Worm (Caenorhabditis elegans) whole organism, L1 larva: ENCODE results near the gene F10B5.3.

Experiments used
- C16A3.4 ChIP-seq: fragments of 150-350 bp; optimal IDR thresholded peaks from 2 replicates; lab custom pipeline; 2014; ENCODE audit warnings: missing biosample characterization, missing genetic modification characterization
- aha-1 ChIP-seq: fragments of 150-350 bp; optimal IDR thresholded peaks from 2 replicates; lab custom pipeline; 2014; ENCODE audit warnings: missing biosample characterization, missing genetic modification characterization
- ama-1 ChIP-seq: fragments of 150-350 bp; optimal IDR thresholded peaks from 2 replicates; lab custom pipeline; 2014
- ceh-8 ChIP-seq: fragments of 200-800 bp; sonication (Bioruptor generic); optimal IDR thresholded peaks from 2 replicates; lab custom pipeline; 2018; ENCODE audit warnings: mild to moderate bottlenecking, missing genetic modification characterization, moderate library complexity, missing compliant biosample characterization
- ceh-82 ChIP-seq, 3 experiments: fragments of 150-350 bp in 1 of 3; sonication (generic microtip) in 2 of 3; optimal IDR thresholded peaks; 2 replicates each; lab custom pipeline; 2014 to 2017; ENCODE audit warnings: missing biosample characterization in 3 of 3, missing genetic modification characterization in 3 of 3
- ceh-90 ChIP-seq: sonication (generic microtip); optimal IDR thresholded peaks from 2 replicates; lab custom pipeline; 2016; ENCODE audit warnings: missing genetic modification characterization, missing compliant biosample characterization
- dpl-1 ChIP-seq, 3 experiments: fragments of 150-350 bp in 2 of 3; sonication (generic microtip) in 1 of 3; optimal IDR thresholded peaks; 2 replicates each; lab custom pipeline; 2014 to 2017; ENCODE audit warnings: missing biosample characterization in 3 of 3, missing genetic modification characterization in 3 of 3, missing genetic modification reagents in 3 of 3
- dsc-1 ChIP-seq: sonication (generic microtip); optimal IDR thresholded peaks from 2 replicates; lab custom pipeline; 2016; ENCODE audit warnings: mild to moderate bottlenecking, missing genetic modification characterization, missing compliant biosample characterization
- efl-1 ChIP-seq, 4 experiments: fragments of 150-350 bp; optimal IDR thresholded peaks in 3 of 4; peaks in 1 of 4; 1 replicate in 1 of 4; 2 replicates in 3 of 4; lab custom pipeline; 2014; ENCODE audit warnings: missing biosample characterization in 2 of 4, missing genetic modification characterization in 2 of 4, missing genetic modification reagents in 2 of 4
- egl-13 ChIP-seq: sonication (generic microtip); optimal IDR thresholded peaks from 2 replicates; lab custom pipeline; 2016; ENCODE audit warnings: missing genotype, missing genetic modification reagents, missing genetic modification characterization, missing compliant biosample characterization
- egl-27 ChIP-seq, 2 experiments: fragments of 150-350 bp in 1 of 2; sonication (generic microtip); optimal IDR thresholded peaks; 3 replicates each; lab custom pipeline; 2017 to 2018; ENCODE audit warnings: missing biosample characterization in 2 of 2, missing genetic modification characterization in 2 of 2, missing genetic modification reagents in 2 of 2
- elt-2 ChIP-seq: sonication (generic microtip); optimal IDR thresholded peaks from 2 replicates; lab custom pipeline; 2016; ENCODE audit warnings: missing genetic modification characterization, mild to moderate bottlenecking, inconsistent platforms, missing compliant biosample characterization, missing genetic modification reagents
- elt-3 ChIP-seq, 6 experiments: fragments of 150-350 bp in 1 of 6; sonication (generic microtip); optimal IDR thresholded peaks; 2 replicates each; lab custom pipeline; 2017 to 2018; ENCODE audit warnings: missing biosample characterization in 6 of 6, missing genetic modification characterization in 6 of 6, inconsistent platforms in 1 of 6
- fkh-4 ChIP-seq: sonication (generic microtip); optimal IDR thresholded peaks from 2 replicates; lab custom pipeline; 2016; ENCODE audit warnings: missing compliant biosample characterization, missing genetic modification characterization, borderline replicate concordance
- fkh-8 ChIP-seq: sonication (generic microtip); optimal IDR thresholded peaks from 2 replicates; lab custom pipeline; 2016; ENCODE audit warnings: mild to moderate bottlenecking, missing genetic modification characterization, missing compliant biosample characterization
- fos-1 ChIP-seq: fragments of 150-350 bp; optimal IDR thresholded peaks from 2 replicates; lab custom pipeline; 2014; ENCODE audit warnings: missing biosample characterization, missing genetic modification characterization
- grh-1 ChIP-seq: fragments of 200-800 bp; sonication (Bioruptor generic); IDR thresholded peaks from 2 replicates; pipeline ENCODE4 v1.3.6; 2022; ENCODE audit warnings: missing genetic modification reagents, missing genetic modification characterization, missing compliant biosample characterization
- irx-1 ChIP-seq: sonication (generic microtip); optimal IDR thresholded peaks from 2 replicates; lab custom pipeline; 2016; ENCODE audit warnings: missing genetic modification characterization, missing compliant biosample characterization
- lin-14 ChIP-seq: fragments of 200-800 bp; sonication (Bioruptor generic); optimal IDR thresholded peaks from 2 replicates; lab custom pipeline; 2018; ENCODE audit warnings: mild to moderate bottlenecking, missing genetic modification characterization, moderate library complexity, missing compliant biosample characterization
- lin-39 ChIP-seq: fragments of 150-350 bp; optimal IDR thresholded peaks from 2 replicates; lab custom pipeline; 2014; ENCODE audit warnings: missing biosample characterization, missing genetic modification reagents, missing genetic modification characterization
- lir-3 ChIP-seq: sonication (generic microtip); optimal IDR thresholded peaks from 2 replicates; lab custom pipeline; 2016; ENCODE audit warnings: mild to moderate bottlenecking, missing genetic modification characterization, moderate library complexity, missing compliant biosample characterization; ENCODE audit not compliant: poor library complexity
- mep-1 ChIP-seq: fragments of 150-350 bp; optimal IDR thresholded peaks from 2 replicates; lab custom pipeline; 2014; ENCODE audit warnings: missing biosample characterization, missing genetic modification characterization
- nhr-19 ChIP-seq: fragments of 200-800 bp; sonication (Bioruptor generic); conservative IDR thresholded peaks from 2 replicates; pipeline ENCODE4 v1.3.6; 2022; ENCODE audit warnings: missing genetic modification characterization, missing compliant biosample characterization
- nhr-47 ChIP-seq: sonication (generic microtip); optimal IDR thresholded peaks from 2 replicates; lab custom pipeline; 2016; ENCODE audit warnings: mild to moderate bottlenecking, missing genetic modification characterization, moderate library complexity, missing compliant biosample characterization
- nhr-71 ChIP-seq: sonication (generic microtip); optimal IDR thresholded peaks from 2 replicates; lab custom pipeline; 2016; ENCODE audit warnings: mild to moderate bottlenecking, missing genetic modification characterization, moderate library complexity, missing compliant biosample characterization
- nhr-76 ChIP-seq: sonication (generic microtip); optimal IDR thresholded peaks from 2 replicates; lab custom pipeline; 2017; ENCODE audit warnings: missing biosample characterization, missing genetic modification characterization
- nhr-90 ChIP-seq: sonication (generic microtip); optimal IDR thresholded peaks from 2 replicates; lab custom pipeline; 2016; ENCODE audit warnings: mild to moderate bottlenecking, missing genetic modification characterization, missing compliant biosample characterization; ENCODE audit not compliant: poor library complexity
- pax-3 ChIP-seq: fragments of 200-800 bp; sonication (Bioruptor generic); optimal IDR thresholded peaks from 2 replicates; lab custom pipeline; 2018; ENCODE audit warnings: mild to moderate bottlenecking, missing genetic modification characterization, moderate library complexity, missing compliant biosample characterization
- pqm-1 ChIP-seq: sonication (generic microtip); optimal IDR thresholded peaks from 3 replicates; lab custom pipeline; 2017; ENCODE audit warnings: missing biosample characterization, missing genetic modification characterization
- rnt-1 ChIP-seq: sonication (generic microtip); optimal IDR thresholded peaks from 2 replicates; lab custom pipeline; 2016; ENCODE audit warnings: mild to moderate bottlenecking, missing genetic modification characterization, moderate library complexity, missing compliant biosample characterization
- skn-1 ChIP-seq: fragments of 150-350 bp; optimal IDR thresholded peaks from 2 replicates; lab custom pipeline; 2014; ENCODE audit warnings: missing biosample characterization, missing genetic modification characterization
- snu-23 ChIP-seq: sonication (generic microtip); optimal IDR thresholded peaks from 2 replicates; lab custom pipeline; 2016; ENCODE audit warnings: missing genetic modification characterization, missing compliant biosample characterization
- sox-4 ChIP-seq: sonication (generic microtip); optimal IDR thresholded peaks from 2 replicates; lab custom pipeline; 2016; ENCODE audit warnings: missing genetic modification characterization, missing compliant biosample characterization
- swsn-7 ChIP-seq: sonication (generic microtip); optimal IDR thresholded peaks from 2 replicates; lab custom pipeline; 2016; ENCODE audit warnings: missing genetic modification characterization, missing compliant biosample characterization
- tbx-2 ChIP-seq: sonication (generic microtip); optimal IDR thresholded peaks from 2 replicates; lab custom pipeline; 2016; ENCODE audit warnings: missing genetic modification characterization, missing compliant biosample characterization
- unc-30 ChIP-seq: sonication (generic microtip); optimal IDR thresholded peaks from 2 replicates; lab custom pipeline; 2017; ENCODE audit warnings: missing biosample characterization, missing genetic modification characterization
- unc-98 ChIP-seq: fragments of 200-800 bp; sonication (Bioruptor generic); IDR thresholded peaks from 2 replicates; pipeline ENCODE4 v1.3.6; 2022; ENCODE audit warnings: missing genetic modification characterization, missing compliant biosample characterization
- zag-1 ChIP-seq: fragments of 150-350 bp; optimal IDR thresholded peaks from 2 replicates; lab custom pipeline; 2014; ENCODE audit warnings: missing biosample characterization, missing genetic modification characterization

The F10B5.3 gene

DNA sequence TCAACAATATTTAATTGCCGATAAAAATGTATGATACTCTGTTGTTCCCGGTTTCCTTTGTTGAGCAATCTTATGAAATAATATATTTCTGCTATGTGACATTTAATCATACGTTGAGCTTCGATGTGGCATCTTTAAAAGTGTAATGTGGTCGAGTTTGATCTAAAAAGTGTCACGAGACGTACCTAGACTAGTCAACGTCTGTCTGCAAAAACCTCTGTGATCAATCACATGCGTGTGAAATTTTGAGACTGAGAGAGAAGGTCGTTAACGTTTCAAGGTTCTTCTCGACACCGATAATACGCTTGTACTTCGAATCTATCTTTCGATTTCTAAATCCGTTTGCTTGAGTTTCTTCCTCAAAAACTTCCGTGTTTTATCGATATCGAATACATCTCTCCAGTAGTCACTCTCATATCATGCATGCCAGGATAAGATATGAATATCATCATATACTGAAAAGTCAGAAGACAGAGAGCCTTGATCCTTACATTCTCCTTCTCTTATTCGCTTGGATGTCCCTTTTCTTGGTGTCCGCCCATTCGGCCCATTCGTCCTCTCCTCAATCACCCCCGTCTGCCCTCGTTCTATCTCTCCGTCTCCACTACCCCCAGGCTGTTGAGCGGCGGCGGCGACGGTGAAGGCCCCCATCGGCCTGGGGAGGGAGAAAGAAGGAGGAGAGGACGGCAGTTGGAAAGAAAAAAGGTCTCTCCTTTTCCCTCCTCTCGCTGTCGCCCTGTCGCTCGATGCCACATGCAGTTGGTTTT lies 21.4 kb downstream of the F10B5.3 start (continued):
- TF ChIP-seq aha-1 (tag; lab: Kevin White, UChicago) (peak; percentile 22), irx-1 (peak; percentile 30), egl-13 (tag; lab: Kevin White, UChicago) (peak; percentile 46), pqm-1 (no peak), grh-1 (GFP tag; lab: Robert Waterston, UW) (peak; percentile 70), zag-1 (tag; lab: Kevin White, UChicago) (no peak), ceh-90 (tag; lab: Kevin White, UChicago) (peak; percentile 30), sox-4 (tag; lab: Kevin White, UChicago) (no peak), fkh-8 (tag; lab: Kevin White, UChicago) (peak; percentile 15), nhr-47 (tag; lab: Kevin White, UChicago) (peak; percentile 59), pax-3 (peak; percentile 14), nhr-71 (peak; percentile 93), swsn-7 (peak; percentile 27), unc-98 (GFP tag; lab: Robert Waterston, UW) (no peak), nhr-19 (GFP tag; lab: Robert Waterston, UW) (peak; percentile 76), C16A3.4 (tag; lab: Kevin White, UChicago) (peak; percentile 29), elt-2 (tag; lab: Kevin White, UChicago) (peak; percentile 17), elt-3 (tag; optimal IDR thresholded peaks at IDR 0.05; lab: Kevin White, UChicago) (peak in 5 of 6 experiments; percentile 9 to 77 (median 50)), snu-23 (GFP tag; lab: Kevin White, UChicago) (peak; percentile 87), lin-14 (GFP tag; lab: Kevin White, UChicago) (peak; percentile 82), tbx-2 (tag; lab: Kevin White, UChicago) (peak; percentile 50), ama-1 (lab: Kevin White, UChicago) (no peak), ceh-8 (GFP tag; lab: Kevin White, UChicago) (peak; percentile 42), mep-1 (tag; lab: Kevin White, UChicago) (peak; percentile 21), lin-39 (tag; lab: Kevin White, UChicago) (peak; percentile 56), skn-1 (tag; lab: Kevin White, UChicago) (peak; percentile 43), dpl-1 (GFP tag; optimal IDR thresholded peaks at IDR 0.05; lab: Kevin White, UChicago) (peak; percentile 0 to 53 (median 17)), lir-3 (tag; lab: Kevin White, UChicago) (peak; percentile 33), ceh-82 (tag; optimal IDR thresholded peaks at IDR 0.05; lab: Kevin White, UChicago) (peak in 2 of 3 experiments; percentile 39 to 41), nhr-76 (no peak), fkh-4 (tag; lab: Kevin White, UChicago) (no peak), egl-27 (tag; optimal IDR thresholded peaks at IDR 0.05; lab: Kevin White, UChicago) (no peak), fos-1 (no peak), nhr-90 (tag; lab: Kevin White, UChicago) (peak; percentile 41), rnt-1 (peak; percentile 78), unc-30 (tag; lab: Kevin White, UChicago) (no peak), dsc-1 (tag; lab: Kevin White, UChicago) (peak; percentile 15)

DNA sequence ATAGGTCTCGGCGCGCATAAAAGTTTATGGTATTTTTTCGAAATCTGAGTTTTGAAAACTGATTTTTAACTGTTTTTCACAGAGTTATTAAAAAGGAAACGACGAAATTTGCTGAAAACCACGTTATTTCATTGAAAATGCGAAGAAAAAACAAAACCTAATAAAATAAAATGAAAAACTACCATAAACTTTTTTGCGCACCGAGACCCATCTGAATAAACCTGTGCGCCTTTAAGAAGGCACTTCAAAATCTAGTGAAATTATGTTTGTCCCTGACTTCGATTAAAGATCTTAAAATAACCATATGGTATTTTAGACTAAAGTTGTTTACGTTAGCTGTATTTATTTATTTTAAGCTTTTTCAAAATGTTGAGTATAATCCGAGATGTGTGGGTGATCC lies 22.0 kb downstream of the F10B5.3 start:
- TF ChIP-seq C16A3.4 (tag; lab: Kevin White, UChicago) (no peak), efl-1 (optimal IDR thresholded peaks at IDR 0.05; lab: Kevin White, UChicago) (no peak), efl-1 (GFP tag; optimal IDR thresholded peaks at IDR 0.05 in 1 of 2; lab: Kevin White, UChicago) (peak in 1 of 2 experiments; percentile 74)
- TF ChIP-seq, all 84 proteins: peak for 1
